Fruit fly (Drosophila melanogaster) whole organism, embryonic: ENCODE data around the gene sky.

Experiments
- B-H2 ChIP-seq: fragments of 200-800 bp; sonication (Bioruptor generic); optimal IDR thresholded peaks from 2 replicates; lab custom pipeline; 2018; ENCODE audit warnings: missing biosample characterization, mild to moderate bottlenecking, missing genetic modification characterization
- BtbVII ChIP-seq: fragments of 200-800 bp; sonication (Bioruptor generic); optimal IDR thresholded peaks from 3 replicates; lab custom pipeline; 2017; ENCODE audit warnings: missing biosample characterization, mild to moderate bottlenecking, missing genetic modification characterization
- CG11093 ChIP-seq: fragments of 200-800 bp; sonication (Bioruptor generic); IDR thresholded peaks from 3 replicates; pipeline ENCODE4 v1.3.6; 2022; ENCODE audit warnings: missing biosample characterization, missing genetic modification characterization
- CG12236 ChIP-seq: fragments of 200-800 bp; sonication (Bioruptor generic); optimal IDR thresholded peaks from 2 replicates; lab custom pipeline; 2016; ENCODE audit warnings: missing biosample characterization, missing genetic modification characterization
- CG12299 ChIP-seq: fragments of 200-800 bp; sonication (Bioruptor generic); optimal IDR thresholded peaks from 2 replicates; lab custom pipeline; 2018; ENCODE audit warnings: missing biosample characterization, mild to moderate bottlenecking, missing genetic modification characterization
- CG14014 ChIP-seq: fragments of 200-800 bp; sonication (Bioruptor generic); IDR thresholded peaks from 2 replicates; pipeline ENCODE4 v1.3.6; 2022; ENCODE audit warnings: missing biosample characterization, missing genetic modification characterization
- CG14710 ChIP-seq: fragments of 200-800 bp; sonication (Bioruptor generic); optimal IDR thresholded peaks from 3 replicates; lab custom pipeline; 2019; ENCODE audit warnings: missing biosample characterization, mild to moderate bottlenecking, missing genetic modification characterization, moderate library complexity
- CG15011 ChIP-seq: fragments of 200-800 bp; sonication (Bioruptor generic); optimal IDR thresholded peaks from 3 replicates; lab custom pipeline; 2018; ENCODE audit warnings: missing biosample characterization, mild to moderate bottlenecking, missing genetic modification characterization
- CG15601 ChIP-seq: fragments of 200-800 bp; sonication (Bioruptor generic); optimal IDR thresholded peaks from 3 replicates; lab custom pipeline; 2019; ENCODE audit warnings: missing biosample characterization, mild to moderate bottlenecking, missing genetic modification characterization, moderate library complexity
- CG17802 ChIP-seq: fragments of 200-800 bp; sonication (Bioruptor generic); optimal IDR thresholded peaks from 2 replicates; lab custom pipeline; 2018; ENCODE audit warnings: missing biosample characterization, mild to moderate bottlenecking, missing genetic modification characterization, moderate library complexity
- CG17912 ChIP-seq: fragments of 200-800 bp; sonication (Bioruptor generic); optimal IDR thresholded peaks from 2 replicates; lab custom pipeline; 2018; ENCODE audit warnings: missing biosample characterization, mild to moderate bottlenecking, missing genetic modification characterization
- CG31365 ChIP-seq: fragments of 200-800 bp; sonication (Bioruptor generic); optimal IDR thresholded peaks from 2 replicates; lab custom pipeline; 2018; ENCODE audit warnings: missing biosample characterization, mild to moderate bottlenecking, missing genetic modification characterization
- CG4404 ChIP-seq: fragments of 200-800 bp; sonication (Bioruptor generic); IDR thresholded peaks from 2 replicates; pipeline ENCODE4 v1.3.6; 2022; ENCODE audit warnings: missing biosample characterization, missing genetic modification characterization
- CG5245 ChIP-seq: fragments of 200-800 bp; sonication (Bioruptor generic); optimal IDR thresholded peaks from 3 replicates; lab custom pipeline; 2016; ENCODE audit warnings: missing biosample characterization, missing genetic modification characterization
- CG6175 ChIP-seq: fragments of 200-800 bp; sonication (Bioruptor generic); IDR thresholded peaks from 3 replicates; pipeline ENCODE4 v1.3.6; 2022; ENCODE audit warnings: missing biosample characterization, missing genetic modification characterization
- CG7372 ChIP-seq: fragments of 200-800 bp; sonication (Bioruptor generic); IDR thresholded peaks from 2 replicates; pipeline ENCODE4 v1.3.6; 2022; ENCODE audit warnings: missing biosample characterization, missing genetic modification characterization
- CG9932 ChIP-seq: fragments of 200-800 bp; sonication (Bioruptor generic); IDR thresholded peaks from 2 replicates; pipeline ENCODE4 v1.3.6; 2022; ENCODE audit warnings: missing biosample characterization, missing genetic modification characterization
- CrebB ChIP-seq: fragments of 200-800 bp; sonication (Bioruptor generic); optimal IDR thresholded peaks from 3 replicates; lab custom pipeline; 2018; ENCODE audit warnings: missing biosample characterization, mild to moderate bottlenecking, missing genetic modification characterization
- Dip2 ChIP-seq: fragments of 200-800 bp; sonication (Bioruptor generic); IDR thresholded peaks from 2 replicates; pipeline ENCODE4 v1.3.6; 2022; ENCODE audit warnings: missing biosample characterization, missing genetic modification characterization
- Drgx ChIP-seq: fragments of 200-800 bp; sonication (Bioruptor generic); IDR thresholded peaks from 2 replicates; pipeline ENCODE4 v1.3.6; 2022; ENCODE audit warnings: missing biosample characterization, missing genetic modification characterization
- Fer2 ChIP-seq: fragments of 200-800 bp; sonication (Bioruptor generic); optimal IDR thresholded peaks from 2 replicates; lab custom pipeline; 2018; ENCODE audit warnings: missing biosample characterization, mild to moderate bottlenecking, missing genetic modification characterization, moderate library complexity
- HmgZ ChIP-seq: fragments of 200-800 bp; sonication (Bioruptor generic); optimal IDR thresholded peaks from 2 replicates; lab custom pipeline; 2018; ENCODE audit warnings: missing biosample characterization, mild to moderate bottlenecking, missing genetic modification characterization
- NK7.1 ChIP-seq: fragments of 200-800 bp; sonication (Bioruptor generic); optimal IDR thresholded peaks from 3 replicates; lab custom pipeline; 2016; ENCODE audit warnings: missing biosample characterization, missing genetic modification characterization
- Pdp1 ChIP-seq, 2 experiments: fragments of 200-800 bp; sonication (Bioruptor generic); optimal IDR thresholded peaks; 3 replicates each; lab custom pipeline; 2016; ENCODE audit warnings: missing biosample characterization in 2 of 2, missing genetic modification characterization in 2 of 2, mild to moderate bottlenecking in 1 of 2, moderate library complexity in 1 of 2
- Usf ChIP-seq: fragments of 200-800 bp; sonication (Bioruptor generic); optimal IDR thresholded peaks from 2 replicates; lab custom pipeline; 2017; ENCODE audit warnings: missing genotype, missing biosample characterization, missing genetic modification characterization
- chn ChIP-seq: fragments of 200-800 bp; sonication (Bioruptor generic); optimal IDR thresholded peaks from 2 replicates; lab custom pipeline; 2016; ENCODE audit warnings: missing biosample characterization, missing genetic modification characterization
- dan ChIP-seq: fragments of 200-800 bp; sonication (Bioruptor generic); IDR thresholded peaks from 2 replicates; pipeline ENCODE4 v1.3.6; 2022; ENCODE audit warnings: missing biosample characterization, missing genetic modification characterization
- dm ChIP-seq: fragments of 200-800 bp; sonication (Bioruptor generic); optimal IDR thresholded peaks from 3 replicates; lab custom pipeline; 2016; ENCODE audit warnings: missing biosample characterization, missing genetic modification characterization
- dmrt99B ChIP-seq: fragments of 200-800 bp; sonication (Bioruptor generic); optimal IDR thresholded peaks from 2 replicates; lab custom pipeline; 2018; ENCODE audit warnings: missing biosample characterization, mild to moderate bottlenecking, missing genetic modification characterization, moderate library complexity
- ems ChIP-seq: fragments of 200-800 bp; sonication (Bioruptor generic); optimal IDR thresholded peaks from 3 replicates; lab custom pipeline; 2016; ENCODE audit warnings: missing biosample characterization, missing genetic modification characterization
- fu2 ChIP-seq: fragments of 200-800 bp; sonication (Bioruptor generic); optimal IDR thresholded peaks from 2 replicates; lab custom pipeline; 2016; ENCODE audit warnings: missing biosample characterization, missing genetic modification characterization
- grn ChIP-seq: fragments of 200-800 bp; sonication (Bioruptor generic); optimal IDR thresholded peaks from 3 replicates; lab custom pipeline; 2017; ENCODE audit warnings: missing biosample characterization, missing genetic modification characterization
- h ChIP-seq: fragments of >200 bp; optimal IDR thresholded peaks from 2 replicates; lab custom pipeline; 2017
- nerfin-2 ChIP-seq: fragments of 200-800 bp; sonication (Bioruptor generic); IDR thresholded peaks from 2 replicates; pipeline ENCODE4 v1.3.6; 2022; ENCODE audit warnings: missing biosample characterization, missing genetic modification characterization; ENCODE audit not compliant: partially characterized antibody
- odd ChIP-seq: fragments of 200-800 bp; sonication (Bioruptor generic); optimal IDR thresholded peaks from 2 replicates; lab custom pipeline; 2017; ENCODE audit warnings: missing biosample characterization, mild to moderate bottlenecking, missing genetic modification characterization
- seq ChIP-seq: fragments of 200-800 bp; sonication (Bioruptor generic); IDR thresholded peaks from 2 replicates; pipeline ENCODE4 v1.3.6; 2022; ENCODE audit warnings: missing biosample characterization, missing genetic modification characterization
- slp2 ChIP-seq: fragments of 200-800 bp; sonication (Bioruptor generic); optimal IDR thresholded peaks from 2 replicates; lab custom pipeline; 2016; ENCODE audit warnings: missing biosample characterization, missing genetic modification characterization
- sug ChIP-seq: fragments of 200-800 bp; optimal IDR thresholded peaks from 2 replicates; lab custom pipeline; 2019; ENCODE audit warnings: missing biosample characterization, mild to moderate bottlenecking, missing genetic modification characterization, moderate library complexity
- yki ChIP-seq: fragments of >200 bp; optimal IDR thresholded peaks from 3 replicates; lab custom pipeline; 2018
- zf30C ChIP-seq: fragments of 200-800 bp; sonication (Bioruptor generic); optimal IDR thresholded peaks from 3 replicates; lab custom pipeline; 2018; ENCODE audit warnings: missing biosample characterization, mild to moderate bottlenecking, missing genetic modification characterization

sky gene

DNA sequence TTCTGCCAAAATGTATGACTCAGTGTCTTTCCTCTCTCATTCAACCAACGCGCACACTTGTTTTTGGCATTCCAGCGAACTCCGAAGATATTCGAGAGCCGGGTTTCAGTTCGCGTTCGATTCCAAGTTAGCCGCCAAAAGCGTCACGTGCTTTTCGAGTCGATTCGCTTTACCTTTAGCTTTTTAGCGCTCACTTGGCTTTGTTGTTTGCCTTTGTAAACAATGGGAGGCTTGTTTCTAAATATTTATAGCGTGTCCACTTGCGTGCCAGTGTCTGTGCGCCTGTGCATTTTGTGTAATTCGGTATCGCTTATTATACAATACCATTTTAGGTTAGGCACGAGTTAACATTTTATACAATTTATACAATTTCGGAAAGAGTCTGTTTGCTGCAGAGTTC lies 7.4 kb downstream of the sky start (continued):
- TF ChIP-seq CG15011 (GFP tag; lab: Kevin White, UChicago) (peak; percentile 1), B-H2 (peak; percentile 42), HmgZ (tag; lab: Kevin White, UChicago) (peak; percentile 37), CrebB (tag; lab: Kevin White, UChicago) (peak; percentile 3), fu2 (GFP tag; lab: Kevin White, UChicago) (no peak), CG17912 (GFP tag; lab: Kevin White, UChicago) (peak; percentile 3), CG9932 (GFP tag; lab: Robert Waterston, UW) (0 out of 2 replicates have a peak, but pooled peaks have one; percentile 18), dmrt99B (tag; lab: Kevin White, UChicago) (peak; percentile 3), sug (tag; lab: Kevin White, UChicago) (peak; percentile 31), nerfin-2 (no peak), CG14014 (GFP tag; lab: Robert Waterston, UW) (peak; percentile 19; the same call in 1 of the 2 replicates), grn (GFP tag; lab: Kevin White, UChicago) (no peak), CG31365 (peak; percentile 49), CG17802 (tag; lab: Kevin White, UChicago) (no peak), CG15601 (tag; lab: Kevin White, UChicago) (peak; percentile 10), CG12299 (tag; lab: Kevin White, UChicago) (peak; percentile 31), CG6175 (GFP tag; lab: Robert Waterston, UW) (no peak)

DNA sequence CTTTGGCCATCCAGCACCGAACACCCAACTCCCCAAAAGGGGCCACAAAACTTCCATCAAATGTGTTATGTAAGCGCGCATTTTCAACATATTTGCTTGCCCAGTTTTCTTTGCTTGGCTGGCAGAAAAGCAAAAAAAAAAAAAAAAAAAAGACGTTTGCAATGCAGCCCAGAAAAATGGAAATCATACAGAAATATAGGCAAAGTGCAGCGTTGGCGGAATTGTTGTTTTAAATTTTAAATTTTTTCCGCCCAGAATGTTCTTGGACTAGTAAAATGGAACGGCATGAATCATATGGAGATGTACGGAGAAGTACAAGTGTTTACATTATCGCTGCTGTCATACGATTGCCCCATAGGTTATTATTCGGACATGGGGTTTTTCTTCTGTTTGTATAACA lies 9.4 kb downstream of the sky start:
- TF ChIP-seq Drgx (GFP tag; lab: Robert Waterston, UW) = 0 out of 2 replicates have a peak, but pooled peaks have one; percentile 5
- TF ChIP-seq dan (GFP tag; lab: Robert Waterston, UW) = no peak
- no peak for TF ChIP-seq Usf (GFP tag; lab: Kevin White, UChicago)
- no peak for TF ChIP-seq CG4404 (GFP tag; lab: Robert Waterston, UW)
- no peak for TF ChIP-seq zf30C
- TF ChIP-seq CG7372 (GFP tag; lab: Robert Waterston, UW) = peak; percentile 55; the same call in 1 of the 2 replicates
- no peak for TF ChIP-seq CG11093
- no peak for TF ChIP-seq seq (GFP tag; lab: Robert Waterston, UW)
- no peak for TF ChIP-seq CG14710 (tag; lab: Kevin White, UChicago)
- TF ChIP-seq CG12236 (GFP tag; lab: Kevin White, UChicago) = no peak
- TF ChIP-seq Pdp1 (GFP tag; optimal IDR thresholded peaks at IDR 0.05; lab: Kevin White, UChicago) = peak in 1 of 2 experiments; percentile 78
- TF ChIP-seq yki (lab: Kevin White, UChicago) = no peak
- TF ChIP-seq BtbVII (GFP tag; lab: Kevin White, UChicago) = no peak
- no peak for TF ChIP-seq CG5245 (GFP tag; lab: Kevin White, UChicago)
- no peak for TF ChIP-seq h (lab: Kevin White, UChicago)
- no peak for TF ChIP-seq odd (GFP tag; lab: Kevin White, UChicago)
- TF ChIP-seq ems (GFP tag; lab: Kevin White, UChicago) = no peak
- TF ChIP-seq Fer2 (tag; lab: Kevin White, UChicago) = no peak
- no peak for TF ChIP-seq NK7.1 (GFP tag; lab: Kevin White, UChicago)
- TF ChIP-seq Dip2 = no peak
- TF ChIP-seq CG6175 (GFP tag; lab: Robert Waterston, UW) = no peak
- no peak for TF ChIP-seq chn (GFP tag; lab: Kevin White, UChicago)
- TF ChIP-seq slp2 (GFP tag; lab: Kevin White, UChicago) = no peak
- no peak for TF ChIP-seq dm (GFP tag; lab: Kevin White, UChicago)
